Worm (Caenorhabditis elegans) whole organism, L4 larva: ENCODE measurements around the gene dhs-16.

Experiments
- dve-1 ChIP-seq: sonication (generic microtip); optimal IDR thresholded peaks from 2 replicates; lab custom pipeline; 2017; ENCODE audit warnings: antibody characterized with exemption, mild to moderate bottlenecking, missing genetic modification characterization, missing compliant biosample characterization; ENCODE audit not compliant: insufficient read depth
- lsy-2 ChIP-seq, 2 experiments: fragments of 150-350 bp in 1 of 2; sonication (generic microtip) in 1 of 2; optimal IDR thresholded peaks; 2 replicates each; lab custom pipeline; 2014 to 2017; ENCODE audit warnings: missing biosample characterization in 2 of 2, missing genetic modification characterization in 2 of 2
- nhr-25 ChIP-seq: sonication (generic microtip); optimal IDR thresholded peaks from 2 replicates; lab custom pipeline; 2017; ENCODE audit warnings: missing genetic modification characterization, mild to moderate bottlenecking, missing compliant biosample characterization, antibody characterized with exemption, moderate library complexity, borderline replicate concordance; ENCODE audit not compliant: insufficient read depth
- nhr-28 ChIP-seq: fragments of 150-350 bp; optimal IDR thresholded peaks from 2 replicates; lab custom pipeline; 2014; ENCODE audit warnings: missing biosample characterization, missing genetic modification characterization
- nhr-6 ChIP-seq: fragments of 150-350 bp; optimal IDR thresholded peaks from 2 replicates; lab custom pipeline; 2014; ENCODE audit warnings: missing biosample characterization, missing genetic modification characterization
- sdz-12 ChIP-seq: fragments of 200-800 bp; sonication (Bioruptor generic); optimal IDR thresholded peaks from 2 replicates; lab custom pipeline; 2018; ENCODE audit warnings: mild to moderate bottlenecking, missing genetic modification characterization, missing compliant biosample characterization
- tag-97 ChIP-seq: fragments of 200-800 bp; sonication (Bioruptor generic); IDR thresholded peaks from 2 replicates; pipeline ENCODE4 v1.3.6; 2022; ENCODE audit warnings: missing genetic modification characterization, missing compliant biosample characterization

DNA sequence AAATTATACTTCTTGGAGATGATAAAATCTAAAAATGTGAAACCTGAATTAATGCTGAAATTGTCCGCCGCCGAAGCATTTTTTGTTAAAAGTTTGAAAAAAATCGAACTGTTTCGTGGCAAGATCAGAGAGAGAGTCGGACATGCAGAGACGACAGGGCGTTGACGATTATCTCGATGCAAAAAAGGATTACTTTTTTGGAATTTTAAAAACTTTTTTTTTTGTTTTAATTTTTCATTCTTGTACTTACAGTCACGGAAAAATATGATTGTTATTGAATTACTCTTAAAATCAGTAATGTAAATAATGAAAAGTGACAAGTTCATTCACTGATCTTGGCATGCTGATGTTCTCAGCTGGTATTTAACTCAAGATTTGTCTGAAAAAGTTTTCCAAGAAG is 46.9 kb upstream of the dhs-16 start, which contains the start of the genes M03F8.5 and M03F8.7:
- TF ChIP-seq sdz-12 (GFP tag; lab: Kevin White, UChicago): no peak
- TF ChIP-seq nhr-25 (tag; lab: Kevin White, UChicago): no peak
- TF ChIP-seq nhr-6 (tag; lab: Kevin White, UChicago): no peak
- no peak for TF ChIP-seq dve-1 (tag; lab: Kevin White, UChicago)
- TF ChIP-seq lsy-2 (tag; optimal IDR thresholded peaks at IDR 0.05; lab: Kevin White, UChicago): no peak
- no peak for TF ChIP-seq tag-97 (GFP tag; lab: Robert Waterston, UW)
- no peak for TF ChIP-seq nhr-28
